Fruit fly (Drosophila melanogaster) whole organism, prepupa: ENCODE data around the gene Gcn2.

Source experiments
- Blimp-1 ChIP-seq: fragments of 200-800 bp; sonication (Bioruptor generic); optimal IDR thresholded peaks from 3 replicates; lab custom pipeline; 2017; ENCODE audit warnings: missing biosample characterization, missing genetic modification characterization, mild to moderate bottlenecking, moderate library complexity, missing genetic modification reagents
- CG10631 ChIP-seq: fragments of 200-800 bp; sonication (Bioruptor generic); optimal IDR thresholded peaks from 2 replicates; lab custom pipeline; 2016; ENCODE audit warnings: missing biosample characterization, missing genetic modification characterization
- CG11294 ChIP-seq: fragments of 200-800 bp; sonication (Bioruptor generic); IDR thresholded peaks from 2 replicates; pipeline ENCODE4 v1.3.6; 2022; ENCODE audit warnings: missing biosample characterization, missing genetic modification characterization
- CG11762 ChIP-seq: fragments of 200-800 bp; sonication (Bioruptor generic); optimal IDR thresholded peaks from 3 replicates; lab custom pipeline; 2016; ENCODE audit warnings: missing biosample characterization, missing genetic modification characterization; ENCODE audit not compliant: insufficient read depth
- CG11902 ChIP-seq: fragments of 200-800 bp; sonication (Bioruptor generic); optimal IDR thresholded peaks from 3 replicates; lab custom pipeline; 2016; ENCODE audit warnings: missing biosample characterization, missing genetic modification characterization
- CG15336 ChIP-seq: fragments of 200-800 bp; sonication (Bioruptor generic); IDR thresholded peaks from 2 replicates; pipeline ENCODE4 v1.3.6; 2022; ENCODE audit warnings: missing biosample characterization, missing genetic modification characterization
- CG16779 ChIP-seq: fragments of 200-800 bp; sonication (Bioruptor generic); optimal IDR thresholded peaks from 3 replicates; lab custom pipeline; 2017; ENCODE audit warnings: missing biosample characterization, mild to moderate bottlenecking, missing genetic modification characterization
- CG3032 ChIP-seq: fragments of 200-800 bp; optimal IDR thresholded peaks from 2 replicates; lab custom pipeline; 2019; ENCODE audit warnings: missing biosample characterization, mild to moderate bottlenecking, missing genetic modification characterization, moderate library complexity
- CG31627 ChIP-seq: fragments of 200-800 bp; sonication (Bioruptor generic); optimal IDR thresholded peaks from 3 replicates; lab custom pipeline; 2016; ENCODE audit warnings: missing biosample characterization, missing genetic modification characterization
- CG32006 ChIP-seq: fragments of 200-800 bp; sonication (Bioruptor generic); optimal IDR thresholded peaks from 3 replicates; lab custom pipeline; 2017; ENCODE audit warnings: missing biosample characterization, mild to moderate bottlenecking, missing genetic modification characterization
- CG3919 ChIP-seq: fragments of 200-800 bp; sonication (Bioruptor generic); optimal IDR thresholded peaks from 3 replicates; lab custom pipeline; 2016; ENCODE audit warnings: missing biosample characterization, missing genetic modification characterization
- CG4318 ChIP-seq: fragments of 200-800 bp; sonication (Bioruptor generic); optimal IDR thresholded peaks from 3 replicates; lab custom pipeline; 2017; ENCODE audit warnings: missing biosample characterization, mild to moderate bottlenecking, missing genetic modification characterization
- CG6276 ChIP-seq: fragments of 200-800 bp; sonication (Bioruptor generic); optimal IDR thresholded peaks from 2 replicates; lab custom pipeline; 2017; ENCODE audit warnings: missing biosample characterization, mild to moderate bottlenecking, missing genetic modification characterization
- CG6792 ChIP-seq: fragments of 200-800 bp; sonication (Bioruptor generic); optimal IDR thresholded peaks from 3 replicates; lab custom pipeline; 2016; ENCODE audit warnings: missing biosample characterization, missing genetic modification characterization
- CG6808 ChIP-seq: fragments of 200-800 bp; sonication (Bioruptor generic); optimal IDR thresholded peaks from 3 replicates; lab custom pipeline; 2017; ENCODE audit warnings: missing biosample characterization, missing genetic modification characterization, mild to moderate bottlenecking, moderate library complexity, missing genetic modification reagents
- CG8119 ChIP-seq: fragments of 200-800 bp; sonication (Bioruptor generic); IDR thresholded peaks from 3 replicates; pipeline ENCODE4 v1.3.6; 2022; ENCODE audit warnings: missing biosample characterization, missing genetic modification characterization
- CG8319 ChIP-seq: fragments of 200-800 bp; sonication (Bioruptor generic); optimal IDR thresholded peaks from 3 replicates; lab custom pipeline; 2016; ENCODE audit warnings: missing biosample characterization, missing genetic modification characterization
- Eip75B ChIP-seq: fragments of 200-800 bp; sonication (Bioruptor generic); optimal IDR thresholded peaks from 3 replicates; lab custom pipeline; 2016; ENCODE audit warnings: missing biosample characterization, missing genetic modification characterization
- Eip78C ChIP-seq: fragments of 200-800 bp; sonication (Bioruptor generic); peaks from one replicate; lab custom pipeline; 2016; ENCODE audit warnings: missing biosample characterization, missing genetic modification characterization
- Eip93F ChIP-seq: fragments of 200-800 bp; sonication (Bioruptor generic); optimal IDR thresholded peaks from 2 replicates; lab custom pipeline; 2016; ENCODE audit warnings: missing biosample characterization, mild to moderate bottlenecking, missing genetic modification characterization
- Ets21C ChIP-seq: fragments of 200-800 bp; sonication (Bioruptor generic); optimal IDR thresholded peaks from 3 replicates; lab custom pipeline; 2016; ENCODE audit warnings: missing biosample characterization, missing genetic modification characterization
- Ets96B ChIP-seq: fragments of 200-800 bp; optimal IDR thresholded peaks from 2 replicates; lab custom pipeline; 2019; ENCODE audit warnings: missing biosample characterization, mild to moderate bottlenecking, missing genetic modification characterization, moderate library complexity
- Gug ChIP-seq: fragments of 200-800 bp; sonication (Bioruptor generic); IDR thresholded peaks from 2 replicates; pipeline ENCODE4 v1.3.6; 2022; ENCODE audit warnings: missing biosample characterization, missing genetic modification characterization
- Hr38 ChIP-seq: sonication (Bioruptor generic); optimal IDR thresholded peaks from 2 replicates; lab custom pipeline; 2016; ENCODE audit warnings: missing biosample characterization, missing genetic modification characterization
- Hr39 ChIP-seq: fragments of 200-800 bp; sonication (Bioruptor generic); optimal IDR thresholded peaks from 2 replicates; lab custom pipeline; 2016; ENCODE audit warnings: missing biosample characterization, missing genetic modification characterization
- Hr4 ChIP-seq: fragments of 200-800 bp; sonication (Bioruptor generic); optimal IDR thresholded peaks from 3 replicates; lab custom pipeline; 2016; ENCODE audit warnings: missing biosample characterization, missing genetic modification characterization
- Lpt ChIP-seq: fragments of 200-800 bp; sonication (Bioruptor generic); optimal IDR thresholded peaks from 3 replicates; lab custom pipeline; 2016; ENCODE audit warnings: missing biosample characterization, missing genetic modification characterization
- Met ChIP-seq: fragments of 200-800 bp; sonication (Bioruptor generic); optimal IDR thresholded peaks from 3 replicates; lab custom pipeline; 2016; ENCODE audit warnings: missing biosample characterization, missing genetic modification characterization
- OdsH ChIP-seq: fragments of 200-800 bp; sonication (Bioruptor generic); optimal IDR thresholded peaks from 3 replicates; lab custom pipeline; 2016; ENCODE audit warnings: missing biosample characterization, missing genetic modification characterization
- Smox ChIP-seq: fragments of 200-800 bp; sonication (Bioruptor generic); optimal IDR thresholded peaks from 3 replicates; lab custom pipeline; 2016; ENCODE audit warnings: missing biosample characterization, missing genetic modification characterization
- Sox102F ChIP-seq: fragments of 200-800 bp; sonication (Bioruptor generic); optimal IDR thresholded peaks from 2 replicates; lab custom pipeline; 2016; ENCODE audit warnings: missing biosample characterization, mild to moderate bottlenecking, missing genetic modification characterization
- Sox15 ChIP-seq: fragments of 200-800 bp; sonication (Bioruptor generic); optimal IDR thresholded peaks from 3 replicates; lab custom pipeline; 2016; ENCODE audit warnings: missing biosample characterization, missing genetic modification characterization
- achi ChIP-seq: fragments of 200-800 bp; sonication (Bioruptor generic); optimal IDR thresholded peaks from 3 replicates; lab custom pipeline; 2016; ENCODE audit warnings: missing biosample characterization, missing genetic modification characterization
- cyc ChIP-seq: fragments of 200-800 bp; sonication (Bioruptor generic); optimal IDR thresholded peaks from 3 replicates; lab custom pipeline; 2016; ENCODE audit warnings: missing biosample characterization, missing genetic modification characterization
- dac ChIP-seq: fragments of 200-800 bp; sonication (Bioruptor generic); optimal IDR thresholded peaks from 2 replicates; lab custom pipeline; 2017; ENCODE audit warnings: missing biosample characterization, mild to moderate bottlenecking, missing genetic modification characterization
- dsx ChIP-seq: fragments of 200-800 bp; optimal IDR thresholded peaks from 3 replicates; lab custom pipeline; 2019; ENCODE audit warnings: missing biosample characterization, mild to moderate bottlenecking, missing genetic modification characterization, moderate library complexity; ENCODE audit not compliant: poor library complexity, severe bottlenecking
- eg ChIP-seq: fragments of 200-800 bp; sonication (Bioruptor generic); IDR thresholded peaks from 3 replicates; pipeline ENCODE4 v1.3.6; 2022; ENCODE audit warnings: missing biosample characterization, missing genetic modification characterization
- esn ChIP-seq: fragments of 200-800 bp; sonication (Bioruptor generic); optimal IDR thresholded peaks from 2 replicates; lab custom pipeline; 2016; ENCODE audit warnings: missing biosample characterization, mild to moderate bottlenecking, missing genetic modification characterization, moderate library complexity
- fd59A ChIP-seq: fragments of 200-800 bp; sonication (Bioruptor generic); optimal IDR thresholded peaks from 2 replicates; lab custom pipeline; 2017; ENCODE audit warnings: missing biosample characterization, mild to moderate bottlenecking, missing genetic modification characterization, missing genetic modification reagents
- fd85E ChIP-seq: fragments of 200-800 bp; sonication (Bioruptor generic); optimal IDR thresholded peaks from 3 replicates; lab custom pipeline; 2016; ENCODE audit warnings: missing biosample characterization, missing genetic modification characterization
- fkh ChIP-seq: fragments of 200-800 bp; sonication (Bioruptor generic); optimal IDR thresholded peaks from 3 replicates; lab custom pipeline; 2017; ENCODE audit warnings: missing biosample characterization, mild to moderate bottlenecking, missing genetic modification characterization, moderate library complexity
- lz ChIP-seq: fragments of 200-800 bp; sonication (Bioruptor generic); optimal IDR thresholded peaks from 3 replicates; lab custom pipeline; 2016; ENCODE audit warnings: missing biosample characterization, missing genetic modification characterization
- net ChIP-seq: fragments of 200-800 bp; sonication (Bioruptor generic); optimal IDR thresholded peaks from 3 replicates; lab custom pipeline; 2016; ENCODE audit warnings: missing biosample characterization, missing genetic modification characterization
- salr ChIP-seq, 2 experiments: fragments of 200-800 bp; sonication (Bioruptor generic); optimal IDR thresholded peaks; 3 replicates each; lab custom pipeline; 2016 to 2018; ENCODE audit warnings: missing biosample characterization in 2 of 2, missing genetic modification characterization in 2 of 2, mild to moderate bottlenecking in 1 of 2
- spab ChIP-seq: fragments of 200-800 bp; sonication (Bioruptor generic); optimal IDR thresholded peaks from 2 replicates; lab custom pipeline; 2017; ENCODE audit warnings: missing biosample characterization, mild to moderate bottlenecking, missing genetic modification characterization, missing genetic modification reagents
- ss ChIP-seq, 2 experiments: fragments of 200-800 bp; sonication (Bioruptor generic); optimal IDR thresholded peaks; 2 replicates in 1 of 2; 3 replicates in 1 of 2; lab custom pipeline; 2017 to 2018; ENCODE audit warnings: mild to moderate bottlenecking in 2 of 2, missing biosample characterization in 2 of 2, missing genetic modification characterization in 2 of 2, moderate library complexity in 1 of 2
- svp ChIP-seq: fragments of 200-800 bp; sonication (Bioruptor generic); peaks from one replicate; lab custom pipeline; 2016; ENCODE audit warnings: missing biosample characterization, missing genetic modification characterization
- vri ChIP-seq: fragments of 200-800 bp; sonication (Bioruptor generic); optimal IDR thresholded peaks from 3 replicates; lab custom pipeline; 2016; ENCODE audit warnings: missing biosample characterization, mild to moderate bottlenecking, missing genetic modification characterization

Gcn2 gene

dm6 chr3R:31419531-31419930 lies 24.1 kb downstream of the Gcn2 start:
- TF ChIP-seq svp (GFP tag; lab: Kevin White, UChicago): no peak
- TF ChIP-seq fkh (GFP tag; lab: Kevin White, UChicago): peak; percentile 59

- no peak for TF ChIP-seq Smox (GFP tag; lab: Kevin White, UChicago)
- no peak for TF ChIP-seq CG3032
- no peak for TF ChIP-seq spab
- TF ChIP-seq Eip93F: no peak
- TF ChIP-seq Eip78C (GFP tag; lab: Kevin White, UChicago): peak; percentile 23
- no peak for TF ChIP-seq eg (GFP tag; lab: Robert Waterston, UW)
- TF ChIP-seq, all 60 proteins: peak for 1
Observed at dm6 chr3R:31420675-31421074, 25.2 kb downstream of the Gcn2 start.

- TF ChIP-seq Hr38 (no peak), CG31627 (GFP tag; lab: Kevin White, UChicago) (peak; percentile 30), Sox102F (GFP tag; lab: Kevin White, UChicago) (peak; percentile 49), net (GFP tag; lab: Kevin White, UChicago) (no peak), CG6808 (GFP tag; lab: Kevin White, UChicago) (no peak), salr (GFP tag; optimal IDR thresholded peaks at IDR 0.05; lab: Kevin White, UChicago) (no peak), CG15336 (no peak), OdsH (GFP tag; lab: Kevin White, UChicago) (peak; percentile 20), CG6276 (GFP tag; lab: Kevin White, UChicago) (no peak), dac (GFP tag; lab: Kevin White, UChicago) (no peak), Eip75B (GFP tag; lab: Kevin White, UChicago) (peak; percentile 24), svp (GFP tag; lab: Kevin White, UChicago) (peak; percentile 26), Hr4 (GFP tag; lab: Kevin White, UChicago) (no peak), CG8319 (GFP tag; lab: Kevin White, UChicago) (no peak), CG4318 (no peak), Met (peak; percentile 57), cyc (peak; percentile 2), dsx (GFP tag; lab: Kevin White, UChicago) (no peak), CG10631 (GFP tag; lab: Kevin White, UChicago) (no peak), Eip93F (no peak), CG11902 (GFP tag; lab: Kevin White, UChicago) (no peak), ss (GFP tag; optimal IDR thresholded peaks at IDR 0.05; lab: Kevin White, UChicago) (no peak), CG11762 (no peak), fd85E (GFP tag; lab: Kevin White, UChicago) (no peak), fd59A (GFP tag; lab: Kevin White, UChicago) (no peak), esn (GFP tag; lab: Kevin White, UChicago) (peak; percentile 44), CG16779 (no peak), Eip78C (GFP tag; lab: Kevin White, UChicago) (peak; percentile 74), Sox15 (GFP tag; lab: Kevin White, UChicago) (no peak), Ets96B (tag; lab: Kevin White, UChicago) (peak; percentile 0), fkh (GFP tag; lab: Kevin White, UChicago) (no peak), CG8119 (GFP tag; lab: Robert Waterston, UW) (no peak), Hr39 (GFP tag; lab: Kevin White, UChicago) (peak; percentile 15), eg (GFP tag; lab: Robert Waterston, UW) (no peak), achi (GFP tag; lab: Kevin White, UChicago) (no peak), spab (no peak), CG3919 (GFP tag; lab: Kevin White, UChicago) (no peak), CG11294 (GFP tag; lab: Robert Waterston, UW) (no peak), CG3032 (no peak), Ets21C (GFP tag; lab: Kevin White, UChicago) (no peak), Gug (no peak), CG6792 (peak; percentile 30), lz (GFP tag; lab: Kevin White, UChicago) (peak; percentile 29), Lpt (no peak), Blimp-1 (GFP tag; lab: Kevin White, UChicago) (no peak), vri (GFP tag; lab: Kevin White, UChicago) (no peak), CG32006 (GFP tag; lab: Kevin White, UChicago) (no peak)
Observed at dm6 chr3R:31421995-31422394, 26.5 kb downstream of the Gcn2 start.
